Worm (Caenorhabditis elegans): Measurements from ENCODE around the gene H04M03.11.

DNA sequence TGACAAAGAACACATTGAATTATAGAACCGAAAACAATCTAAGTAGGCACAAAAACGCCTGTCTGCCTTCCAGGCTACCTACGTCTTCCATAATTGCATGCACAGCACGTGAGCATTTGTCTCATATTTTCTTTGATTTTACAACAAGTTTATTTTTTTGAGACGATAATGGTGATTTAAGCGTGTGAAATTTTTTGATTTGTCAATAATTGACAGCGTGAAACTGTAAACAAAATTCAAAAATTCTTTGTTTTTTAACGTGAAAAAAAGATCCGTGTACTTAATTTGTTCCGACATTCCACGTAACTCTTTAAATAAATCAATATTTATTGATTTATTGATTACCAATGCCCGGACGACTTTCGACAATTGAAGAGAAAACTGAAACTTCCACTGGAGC lies 32.6 kb upstream of the H04M03.11 start, which contains the start of gene dhhc-13:
- TF ChIP-seq jun-1 (tag; optimal IDR thresholded peaks at IDR 0.05) (no peak), mep-1 (tag; optimal IDR thresholded peaks at IDR 0.05) (no peak), nhr-84 (tag; optimal IDR thresholded peaks at IDR 0.05) (no peak), mef-2 (tag; optimal IDR thresholded peaks at IDR 0.05) (no peak), tbx-2 (tag; optimal IDR thresholded peaks at IDR 0.05) (no peak), fos-1 (tag; optimal IDR thresholded peaks at IDR 0.05) (no peak), nhr-90 (tag; optimal IDR thresholded peaks at IDR 0.05; ENCODE audit: poor library complexity) (no peak), pqm-1 (tag; optimal IDR thresholded peaks at IDR 0.05) (no peak), nhr-28 (tag; optimal IDR thresholded peaks at IDR 0.05) (no peak), egl-27 (tag; optimal IDR thresholded peaks at IDR 0.05) (no peak), nhr-47 (tag; optimal IDR thresholded peaks at IDR 0.05) (no peak), nhr-11 (tag; optimal IDR thresholded peaks at IDR 0.05) (no peak), unc-62 (GFP tag; optimal IDR thresholded peaks at IDR 0.05) (no peak)
